Fruit fly (Drosophila melanogaster) whole organism, embryonic: ENCODE results near the gene CG7519.

ENCODE experiments used
- B-H2 ChIP-seq: fragments of 200-800 bp; sonication (Bioruptor generic); optimal IDR thresholded peaks from 2 replicates; lab custom pipeline; 2018; ENCODE audit warnings: missing biosample characterization, mild to moderate bottlenecking, missing genetic modification characterization
- CG10147 ChIP-seq: fragments of 200-800 bp; sonication (Bioruptor generic); optimal IDR thresholded peaks from 2 replicates; lab custom pipeline; 2019; ENCODE audit warnings: missing biosample characterization, mild to moderate bottlenecking, missing genetic modification characterization, moderate library complexity
- CG10565 ChIP-seq: fragments of 200-800 bp; sonication (Bioruptor generic); optimal IDR thresholded peaks from 3 replicates; lab custom pipeline; 2016; ENCODE audit warnings: missing biosample characterization, mild to moderate bottlenecking, missing genetic modification characterization
- CG11085 ChIP-seq: fragments of 200-800 bp; sonication (Bioruptor generic); IDR thresholded peaks from 2 replicates; pipeline ENCODE4 v1.3.6; 2022; ENCODE audit warnings: missing biosample characterization, missing genetic modification characterization
- CG11456 ChIP-seq: fragments of 200-800 bp; sonication (Bioruptor generic); IDR thresholded peaks from 3 replicates; pipeline ENCODE4 v1.3.6; 2022; ENCODE audit warnings: missing biosample characterization, missing genetic modification characterization
- CG11696 ChIP-seq: fragments of 200-800 bp; sonication (Bioruptor generic); IDR thresholded peaks from 2 replicates; pipeline ENCODE4 v1.3.6; 2022; ENCODE audit warnings: missing biosample characterization, missing genetic modification characterization
- CG16813 ChIP-seq: fragments of 200-800 bp; sonication (Bioruptor generic); IDR thresholded peaks from 3 replicates; pipeline ENCODE4 v1.3.6; 2022; ENCODE audit warnings: missing biosample characterization, missing genetic modification characterization; ENCODE audit not compliant: partially characterized antibody
- CG1792 ChIP-seq: fragments of 200-800 bp; sonication (Bioruptor generic); optimal IDR thresholded peaks from 2 replicates; lab custom pipeline; 2016; ENCODE audit warnings: missing biosample characterization, missing genetic modification characterization
- CG18011 ChIP-seq: fragments of 200-800 bp; sonication (Bioruptor generic); optimal IDR thresholded peaks from 2 replicates; lab custom pipeline; 2017; ENCODE audit warnings: missing biosample characterization, missing genetic modification characterization, mild to moderate bottlenecking, moderate library complexity, missing genotype
- CG2129 ChIP-seq: fragments of 200-800 bp; sonication (Bioruptor generic); IDR thresholded peaks from 2 replicates; pipeline ENCODE4 v1.3.6; 2022; ENCODE audit warnings: missing biosample characterization, missing genetic modification characterization; ENCODE audit not compliant: partially characterized antibody
- CG30020 ChIP-seq: fragments of 200-800 bp; optimal IDR thresholded peaks from 2 replicates; lab custom pipeline; 2019; ENCODE audit warnings: missing biosample characterization, mild to moderate bottlenecking, missing genetic modification characterization, moderate library complexity
- CG7839 ChIP-seq: fragments of 200-800 bp; sonication (Bioruptor generic); optimal IDR thresholded peaks from 3 replicates; lab custom pipeline; 2018; ENCODE audit warnings: missing biosample characterization, mild to moderate bottlenecking, missing genetic modification characterization, moderate library complexity
- CG8281 ChIP-seq: fragments of 200-800 bp; sonication (Bioruptor generic); optimal IDR thresholded peaks from 2 replicates; lab custom pipeline; 2018; ENCODE audit warnings: missing biosample characterization, mild to moderate bottlenecking, missing genetic modification characterization, moderate library complexity
- Deaf1 ChIP-seq: fragments of 200-800 bp; optimal IDR thresholded peaks from 3 replicates; lab custom pipeline; 2019; ENCODE audit warnings: missing biosample characterization, mild to moderate bottlenecking, missing genetic modification characterization, moderate library complexity
- Dek ChIP-seq: fragments of 200-800 bp; sonication (Bioruptor generic); optimal IDR thresholded peaks from 3 replicates; lab custom pipeline; 2019; ENCODE audit warnings: missing biosample characterization, mild to moderate bottlenecking, missing genetic modification characterization, moderate library complexity
- Dip3 ChIP-seq: fragments of 200-800 bp; sonication (Bioruptor generic); optimal IDR thresholded peaks from 3 replicates; lab custom pipeline; 2016; ENCODE audit warnings: missing biosample characterization, missing genetic modification characterization
- E2f2 ChIP-seq: fragments of 200-800 bp; sonication (Bioruptor generic); IDR thresholded peaks from 2 replicates; pipeline ENCODE4 v1.3.6; 2022; ENCODE audit warnings: missing biosample characterization, missing genetic modification characterization
- Elba2 ChIP-seq: fragments of 200-800 bp; sonication (Bioruptor generic); optimal IDR thresholded peaks from 3 replicates; lab custom pipeline; 2016; ENCODE audit warnings: missing biosample characterization, missing genetic modification characterization
- HLH54F ChIP-seq: fragments of 200-800 bp; sonication (Bioruptor generic); optimal IDR thresholded peaks from 3 replicates; lab custom pipeline; 2016; ENCODE audit warnings: missing biosample characterization, missing genetic modification characterization
- HmgD ChIP-seq: fragments of 200-800 bp; sonication (Bioruptor generic); optimal IDR thresholded peaks from 3 replicates; lab custom pipeline; 2016; ENCODE audit warnings: missing biosample characterization, missing genetic modification characterization
- Hr39 ChIP-seq: fragments of >200 bp; optimal IDR thresholded peaks from 2 replicates; lab custom pipeline; 2017
- Lim3 ChIP-seq: fragments of 200-800 bp; sonication (Bioruptor generic); IDR thresholded peaks from 2 replicates; pipeline ENCODE4 v1.3.6; 2022; ENCODE audit warnings: missing biosample characterization, missing genetic modification characterization
- Scr ChIP-seq: fragments of 200-800 bp; sonication (Bioruptor generic); IDR thresholded peaks from 2 replicates; pipeline ENCODE4 v1.3.6; 2022; ENCODE audit warnings: missing biosample characterization, missing genetic modification characterization; ENCODE audit not compliant: partially characterized antibody
- Six4 ChIP-seq: fragments of 200-800 bp; sonication (Bioruptor generic); optimal IDR thresholded peaks from 2 replicates; lab custom pipeline; 2016; ENCODE audit warnings: missing biosample characterization, missing genetic modification characterization
- Sry-δ ChIP-seq: fragments of 200-800 bp; sonication (Bioruptor generic); optimal IDR thresholded peaks from 2 replicates; lab custom pipeline; 2016; ENCODE audit warnings: missing biosample characterization, missing genetic modification characterization
- Xbp1 ChIP-seq: fragments of 200-800 bp; sonication (Bioruptor generic); optimal IDR thresholded peaks from 3 replicates; lab custom pipeline; 2016; ENCODE audit warnings: missing biosample characterization, mild to moderate bottlenecking, missing genetic modification characterization
- aop ChIP-seq: fragments of 200-800 bp; sonication (Bioruptor generic); IDR thresholded peaks from 2 replicates; pipeline ENCODE4 v1.3.6; 2022; ENCODE audit warnings: missing biosample characterization, missing genetic modification characterization
- ap ChIP-seq: fragments of 200-800 bp; sonication (Bioruptor generic); IDR thresholded peaks from 2 replicates; pipeline ENCODE4 v1.3.6; 2022; ENCODE audit warnings: missing biosample characterization, missing genetic modification characterization
- ara ChIP-seq: fragments of 200-800 bp; sonication (Bioruptor generic); IDR thresholded peaks from 2 replicates; pipeline ENCODE4 v1.3.6; 2022; ENCODE audit warnings: missing biosample characterization, missing genetic modification characterization
- bcd ChIP-seq: fragments of 200-800 bp; sonication (Bioruptor generic); optimal IDR thresholded peaks from 2 replicates; lab custom pipeline; 2017; ENCODE audit warnings: missing biosample characterization, mild to moderate bottlenecking, missing genetic modification characterization
- br ChIP-seq: fragments of >200 bp; optimal IDR thresholded peaks from 2 replicates; lab custom pipeline; 2017
- dan ChIP-seq: fragments of 200-800 bp; sonication (Bioruptor generic); IDR thresholded peaks from 2 replicates; pipeline ENCODE4 v1.3.6; 2022; ENCODE audit warnings: missing biosample characterization, missing genetic modification characterization
- ems ChIP-seq: fragments of 200-800 bp; sonication (Bioruptor generic); optimal IDR thresholded peaks from 3 replicates; lab custom pipeline; 2016; ENCODE audit warnings: missing biosample characterization, missing genetic modification characterization
- insv ChIP-seq, 2 experiments: fragments of 200-800 bp; sonication (Bioruptor generic); optimal IDR thresholded peaks; 3 replicates each; lab custom pipeline; 2016 to 2018; ENCODE audit warnings: missing biosample characterization in 2 of 2, missing genetic modification characterization in 2 of 2
- inv ChIP-seq: fragments of 200-800 bp; sonication (Bioruptor generic); IDR thresholded peaks from 2 replicates; pipeline ENCODE4 v1.3.6; 2022; ENCODE audit warnings: missing biosample characterization, missing genetic modification characterization; ENCODE audit not compliant: partially characterized antibody
- lab ChIP-seq: fragments of 200-800 bp; sonication (Bioruptor generic); optimal IDR thresholded peaks from 3 replicates; lab custom pipeline; 2017; ENCODE audit warnings: missing biosample characterization, missing genetic modification characterization, mild to moderate bottlenecking, moderate library complexity, missing genetic modification reagents
- lov ChIP-seq, 2 experiments: fragments of 200-800 bp in 1 of 2; fragments of >200 bp in 1 of 2; sonication (Bioruptor generic) in 1 of 2; IDR thresholded peaks in 1 of 2; optimal IDR thresholded peaks in 1 of 2; 2 replicates in 1 of 2; 3 replicates in 1 of 2; pipeline versions ENCODE4 v1.3.6 to Lab custom; 2017 to 2022; ENCODE audit warnings: missing biosample characterization in 1 of 2, missing genetic modification characterization in 1 of 2
- onecut ChIP-seq: fragments of 200-800 bp; sonication (Bioruptor generic); IDR thresholded peaks from 2 replicates; pipeline ENCODE4 v1.3.6; 2022; ENCODE audit warnings: missing biosample characterization, missing genetic modification characterization
- pros ChIP-seq: fragments of 200-800 bp; sonication (Bioruptor generic); optimal IDR thresholded peaks from 3 replicates; lab custom pipeline; 2019; ENCODE audit warnings: missing biosample characterization, mild to moderate bottlenecking, missing genetic modification characterization, moderate library complexity
- ro ChIP-seq: fragments of 200-800 bp; sonication (Bioruptor generic); IDR thresholded peaks from 2 replicates; pipeline ENCODE4 v1.3.6; 2022; ENCODE audit warnings: missing biosample characterization, missing genetic modification characterization
- slbo ChIP-seq: fragments of 200-800 bp; sonication (Bioruptor generic); IDR thresholded peaks from 2 replicates; pipeline ENCODE4 v1.3.6; 2022; ENCODE audit warnings: missing biosample characterization, missing genetic modification characterization
- stc ChIP-seq: fragments of 200-800 bp; sonication (Bioruptor generic); IDR thresholded peaks from 2 replicates; pipeline ENCODE4 v1.3.6; 2022; ENCODE audit warnings: missing biosample characterization, missing genetic modification characterization
- zen ChIP-seq: fragments of 200-800 bp; sonication (Bioruptor generic); optimal IDR thresholded peaks from 3 replicates; lab custom pipeline; 2018; ENCODE audit warnings: missing biosample characterization, mild to moderate bottlenecking, missing genetic modification characterization, moderate library complexity

Gene CG7519

DNA sequence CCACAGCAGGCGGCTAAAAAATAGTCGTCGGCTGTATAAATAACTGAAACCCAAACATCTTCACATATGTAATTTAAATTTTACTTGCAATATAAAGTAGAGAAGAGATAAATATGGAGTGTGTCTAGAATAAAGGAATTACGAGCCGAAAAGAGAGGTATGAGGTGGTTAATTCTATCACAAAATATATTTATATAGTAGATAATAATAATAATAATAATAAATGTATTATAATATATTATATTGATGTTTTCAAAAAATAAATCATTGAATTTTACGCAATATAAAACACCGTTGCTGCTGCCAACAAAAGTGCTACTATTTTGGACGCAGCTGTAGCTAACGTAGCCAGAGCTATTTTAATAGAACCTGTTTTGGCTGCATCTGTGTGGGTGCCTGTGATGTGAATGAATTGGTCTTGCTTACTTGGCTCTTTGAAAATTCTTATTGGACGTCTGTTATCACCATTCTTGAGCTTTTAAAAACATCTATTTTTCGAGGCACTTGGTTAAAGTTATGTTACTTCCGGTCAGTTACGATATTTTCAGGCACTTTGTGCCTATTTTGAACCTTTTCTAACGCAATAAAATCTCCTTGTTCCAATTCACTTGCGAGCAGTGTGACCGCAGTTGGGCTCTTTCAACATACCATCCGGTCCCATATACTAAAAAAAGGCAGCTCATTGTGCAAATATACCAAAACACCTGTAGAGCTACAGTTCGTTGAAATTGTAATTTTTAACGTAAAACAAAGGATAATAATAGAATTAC lies 4.2 kb downstream of the CG7519 start, which contains the start of gene Hr78 (continued):
- TF ChIP-seq CG11456 (GFP tag; lab: Robert Waterston, UW), result peak; percentile 62; the same call in 1 of the 3 replicates
- TF ChIP-seq zen (tag; lab: Kevin White, UChicago), result peak; percentile 65
- TF ChIP-seq Deaf1, result peak; percentile 69
- TF ChIP-seq ro, result no peak
- peak; percentile 51; the same call in 1 of the 2 replicates for TF ChIP-seq onecut (GFP tag; lab: Robert Waterston, UW)
- peak; percentile 84 for TF ChIP-seq CG10147 (GFP tag; lab: Kevin White, UChicago)
- TF ChIP-seq ems (GFP tag; lab: Kevin White, UChicago), result no peak
- no peak for TF ChIP-seq lov (optimal IDR thresholded peaks at IDR 0.05; lab: Kevin White, UChicago)
- TF ChIP-seq lov (GFP tag; IDR thresholded peaks at IDR 0.05; lab: Robert Waterston, UW), result 0 out of 3 replicates have a peak, but pooled peaks have one; percentile 54
- TF ChIP-seq inv (GFP tag; lab: Robert Waterston, UW), result no peak
- TF ChIP-seq CG11085 (GFP tag; lab: Robert Waterston, UW), result peak; percentile 65; the same call in 1 of the 2 replicates
- TF ChIP-seq CG30020 (tag; lab: Kevin White, UChicago), result peak; percentile 50
- no peak for TF ChIP-seq CG16813 (GFP tag; lab: Robert Waterston, UW)
- TF ChIP-seq B-H2 (GFP tag; lab: Kevin White, UChicago), result peak; percentile 68
- TF ChIP-seq ara (GFP tag; lab: Robert Waterston, UW), result peak; percentile 55
- TF ChIP-seq CG8281 (tag; lab: Kevin White, UChicago), result peak; percentile 62
- TF ChIP-seq E2f2, result peak; percentile 44; the same call in 1 of the 2 replicates
- 0 out of 2 replicates have a peak, but pooled peaks have one; percentile 12 for TF ChIP-seq Scr
- no peak for TF ChIP-seq CG10565 (GFP tag; lab: Kevin White, UChicago)
- TF ChIP-seq CG11696 (GFP tag; lab: Robert Waterston, UW), result peak; percentile 98
- peak; percentile 54 for TF ChIP-seq CG18011 (GFP tag; lab: Kevin White, UChicago)
- TF ChIP-seq aop (GFP tag; lab: Robert Waterston, UW), result no peak
- TF ChIP-seq ap, result peak; percentile 47; the same call in 1 of the 2 replicates
- no peak for TF ChIP-seq CG2129 (GFP tag; lab: Robert Waterston, UW)
- peak; percentile 74 for TF ChIP-seq slbo (GFP tag; lab: Robert Waterston, UW)
- TF ChIP-seq Xbp1 (GFP tag; lab: Kevin White, UChicago), result peak; percentile 67
- peak; percentile 2 for TF ChIP-seq HLH54F (GFP tag; lab: Kevin White, UChicago)
- peak; percentile 91 for TF ChIP-seq lab (GFP tag; lab: Kevin White, UChicago)
- no peak for TF ChIP-seq Sry-δ (GFP tag; lab: Kevin White, UChicago)
- no peak for TF ChIP-seq HmgD (GFP tag; lab: Kevin White, UChicago)
- TF ChIP-seq stc (GFP tag; lab: Robert Waterston, UW), result peak; percentile 62
- peak; percentile 28; the same call in 1 of the 2 replicates for TF ChIP-seq Lim3 (GFP tag; lab: Robert Waterston, UW)
- no peak for TF ChIP-seq dan
- no peak for TF ChIP-seq br (lab: Kevin White, UChicago)
- TF ChIP-seq CG7839, result peak; percentile 89
- TF ChIP-seq Dip3, result no peak
- TF ChIP-seq bcd, result peak; percentile 74
- no peak for TF ChIP-seq CG1792 (GFP tag; lab: Kevin White, UChicago)
- TF ChIP-seq Six4 (GFP tag; lab: Kevin White, UChicago), result peak; percentile 74
- TF ChIP-seq Hr39 (lab: Kevin White, UChicago), result no peak
- peak; percentile 73 for TF ChIP-seq Dek (tag; lab: Kevin White, UChicago)
- peak; percentile 89 to 99 for TF ChIP-seq insv (GFP tag; optimal IDR thresholded peaks at IDR 0.05; lab: Kevin White, UChicago)
- TF ChIP-seq Elba2 (GFP tag; lab: Kevin White, UChicago), result peak; percentile 85
- no peak for TF ChIP-seq pros (GFP tag; lab: Kevin White, UChicago)
- TF ChIP-seq, all 482 proteins: peak for 286
